Worm (Caenorhabditis elegans): ENCODE data around the gene ril-2.

- TF ChIP-seq ztf-11 (tag; optimal IDR thresholded peaks at IDR 0.05), result no peak
- no peak for TF ChIP-seq skn-1 (tag; optimal IDR thresholded peaks at IDR 0.05)
- no peak for TF ChIP-seq nhr-23 (tag; optimal IDR thresholded peaks at IDR 0.05)
- TF ChIP-seq elt-1 (tag; optimal IDR thresholded peaks at IDR 0.05), result no peak
- TF ChIP-seq F13H6.1 (tag; optimal IDR thresholded peaks at IDR 0.05), result no peak
- no peak for TF ChIP-seq nhr-237 (tag; optimal IDR thresholded peaks at IDR 0.05)
- TF ChIP-seq ama-1 (optimal IDR thresholded peaks at IDR 0.05), result no peak
Measured at ce11 chrV:12634746-12635145, 35.8 kb upstream of the ril-2 start.
